Fruit fly (Drosophila melanogaster): ENCODE measurements around the gene ppk24.

The ppk24 gene

DNA sequence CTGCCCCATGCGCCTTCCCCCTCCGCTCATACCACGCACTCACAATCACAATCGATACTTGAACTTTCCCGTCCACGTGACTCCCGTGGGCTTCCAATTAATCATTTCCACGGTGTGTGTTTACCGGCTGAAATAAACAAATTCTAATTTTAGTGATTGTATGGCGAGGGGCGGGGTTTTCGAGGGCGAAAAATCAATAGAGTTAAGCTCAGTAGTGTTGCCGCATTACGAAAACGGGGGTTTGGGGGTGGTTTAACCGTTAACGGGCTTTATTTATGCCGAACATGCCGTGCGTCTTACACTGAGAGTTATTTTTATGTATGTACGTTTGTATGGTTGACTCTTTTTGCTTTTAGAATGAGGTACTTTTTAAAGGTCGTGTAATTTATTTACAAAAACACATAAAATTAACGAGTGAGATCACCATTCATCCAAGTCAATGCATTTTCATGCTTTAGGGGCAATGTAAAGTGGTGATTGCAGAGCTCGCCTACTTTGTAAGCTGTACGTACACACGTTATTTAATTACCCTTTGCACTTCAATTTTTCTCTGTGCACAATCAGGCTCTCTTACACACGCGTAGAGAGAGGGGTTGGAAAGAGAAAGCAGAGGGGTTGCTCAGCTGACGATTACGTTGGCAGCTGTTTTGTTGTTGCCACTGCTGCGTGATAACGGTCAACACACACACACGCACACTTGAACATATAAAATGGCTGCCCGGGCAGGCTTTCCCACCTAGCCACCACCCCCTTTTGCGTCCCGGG is 43.2 kb upstream of the ppk24 start:
- no peak for TF ChIP-seq CG13204 (GFP tag; optimal IDR thresholded peaks at IDR 0.05)
- no peak for TF ChIP-seq CG4496 (GFP tag; IDR thresholded peaks at IDR 0.05)
- no peak for TF ChIP-seq CG32121 (GFP tag; IDR thresholded peaks at IDR 0.05)
- no peak for TF ChIP-seq Pif1B (GFP tag; optimal IDR thresholded peaks at IDR 0.05)
- TF ChIP-seq CG10348 (GFP tag; IDR thresholded peaks at IDR 0.05) = no peak
- peak; percentile 59 for TF ChIP-seq Pif1A (GFP tag; optimal IDR thresholded peaks at IDR 0.05)
- TF ChIP-seq D1 (tag; optimal IDR thresholded peaks at IDR 0.05) = no peak
- no peak for TF ChIP-seq CG12605 (GFP tag; IDR thresholded peaks at IDR 0.05)
- peak; percentile 54 for TF ChIP-seq CG14655 (GFP tag; optimal IDR thresholded peaks at IDR 0.05)
- TF ChIP-seq gl (tag; optimal IDR thresholded peaks at IDR 0.05) = no peak
- TF ChIP-seq CG17806 (tag; optimal IDR thresholded peaks at IDR 0.05) = peak; percentile 48
- TF ChIP-seq Ets98B (GFP tag; IDR thresholded peaks at IDR 0.05) = no peak
- TF ChIP-seq fd96Ca (GFP tag; IDR thresholded peaks at IDR 0.05) = no peak
- TF ChIP-seq CG34367 (tag; optimal IDR thresholded peaks at IDR 0.05) = peak; percentile 67
- TF ChIP-seq CG8159 (tag; optimal IDR thresholded peaks at IDR 0.05) = peak; percentile 72
- TF ChIP-seq Snoo (tag; optimal IDR thresholded peaks at IDR 0.05) = peak; percentile 60
- TF ChIP-seq rn (GFP tag; IDR thresholded peaks at IDR 0.05) = no peak
- TF ChIP-seq CG8301 (tag; optimal IDR thresholded peaks at IDR 0.05) = peak; percentile 51
- peak; percentile 56 for TF ChIP-seq CG9948 (tag; optimal IDR thresholded peaks at IDR 0.05)
- peak; percentile 62 for TF ChIP-seq CG15710 (tag; optimal IDR thresholded peaks at IDR 0.05)
- TF ChIP-seq EcR (GFP tag; optimal IDR thresholded peaks at IDR 0.05) = no peak

DNA sequence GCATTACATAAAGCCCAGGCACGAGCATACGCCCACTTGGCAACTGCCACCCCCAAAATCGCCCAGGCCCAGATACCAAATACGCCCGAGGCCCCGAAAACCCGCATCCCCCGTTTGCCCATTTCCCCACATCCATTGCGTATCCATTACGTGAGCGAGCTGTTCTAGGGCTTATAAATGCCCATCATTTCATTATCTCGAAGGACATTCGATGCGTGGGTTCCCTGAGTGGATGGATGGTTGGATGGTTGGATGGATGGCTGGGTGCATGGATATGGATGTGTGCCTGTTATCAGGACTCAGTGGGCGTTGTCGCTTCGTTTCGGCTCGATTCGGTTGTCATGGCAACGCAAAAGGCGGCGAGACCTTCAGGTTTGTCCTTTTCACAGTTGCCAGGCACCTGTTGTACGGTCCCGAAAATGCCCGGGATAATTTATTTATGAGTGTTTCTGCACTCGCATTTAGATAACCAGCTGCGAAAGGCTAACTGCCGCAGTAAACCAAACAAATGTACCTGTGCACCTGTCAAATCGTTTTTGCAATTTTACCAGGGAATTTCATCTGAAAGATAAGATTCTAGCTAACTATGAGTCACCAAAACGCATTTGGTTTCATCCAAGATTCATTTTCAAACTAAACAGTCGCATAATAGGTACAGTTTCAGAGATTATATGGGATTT is 42.5 kb upstream of the ppk24 start:
- no peak for TF ChIP-seq CG32121 (GFP tag; IDR thresholded peaks at IDR 0.05)
- no peak for TF ChIP-seq CG8159 (tag; optimal IDR thresholded peaks at IDR 0.05)
- no peak for TF ChIP-seq CG9948 (tag; optimal IDR thresholded peaks at IDR 0.05)
- TF ChIP-seq CG17806 (tag; optimal IDR thresholded peaks at IDR 0.05) = no peak
- no peak for TF ChIP-seq CG8301 (tag; optimal IDR thresholded peaks at IDR 0.05)
- TF ChIP-seq gl (tag; optimal IDR thresholded peaks at IDR 0.05) = no peak
- no peak for TF ChIP-seq Ets98B (GFP tag; IDR thresholded peaks at IDR 0.05)
- no peak for TF ChIP-seq CG12605 (GFP tag; IDR thresholded peaks at IDR 0.05)
- TF ChIP-seq D1 (tag; optimal IDR thresholded peaks at IDR 0.05) = no peak
- TF ChIP-seq CG15710 (tag; optimal IDR thresholded peaks at IDR 0.05) = no peak
- no peak for TF ChIP-seq CG34367 (tag; optimal IDR thresholded peaks at IDR 0.05)
- no peak for TF ChIP-seq EcR (GFP tag; optimal IDR thresholded peaks at IDR 0.05)
- no peak for TF ChIP-seq CG4496 (GFP tag; IDR thresholded peaks at IDR 0.05)
- TF ChIP-seq CG10348 (GFP tag; IDR thresholded peaks at IDR 0.05) = no peak
- no peak for TF ChIP-seq Pif1A (GFP tag; optimal IDR thresholded peaks at IDR 0.05)
- no peak for TF ChIP-seq Pif1B (GFP tag; optimal IDR thresholded peaks at IDR 0.05)
- no peak for TF ChIP-seq Snoo (tag; optimal IDR thresholded peaks at IDR 0.05)
- TF ChIP-seq fd96Ca (GFP tag; IDR thresholded peaks at IDR 0.05) = no peak

DNA sequence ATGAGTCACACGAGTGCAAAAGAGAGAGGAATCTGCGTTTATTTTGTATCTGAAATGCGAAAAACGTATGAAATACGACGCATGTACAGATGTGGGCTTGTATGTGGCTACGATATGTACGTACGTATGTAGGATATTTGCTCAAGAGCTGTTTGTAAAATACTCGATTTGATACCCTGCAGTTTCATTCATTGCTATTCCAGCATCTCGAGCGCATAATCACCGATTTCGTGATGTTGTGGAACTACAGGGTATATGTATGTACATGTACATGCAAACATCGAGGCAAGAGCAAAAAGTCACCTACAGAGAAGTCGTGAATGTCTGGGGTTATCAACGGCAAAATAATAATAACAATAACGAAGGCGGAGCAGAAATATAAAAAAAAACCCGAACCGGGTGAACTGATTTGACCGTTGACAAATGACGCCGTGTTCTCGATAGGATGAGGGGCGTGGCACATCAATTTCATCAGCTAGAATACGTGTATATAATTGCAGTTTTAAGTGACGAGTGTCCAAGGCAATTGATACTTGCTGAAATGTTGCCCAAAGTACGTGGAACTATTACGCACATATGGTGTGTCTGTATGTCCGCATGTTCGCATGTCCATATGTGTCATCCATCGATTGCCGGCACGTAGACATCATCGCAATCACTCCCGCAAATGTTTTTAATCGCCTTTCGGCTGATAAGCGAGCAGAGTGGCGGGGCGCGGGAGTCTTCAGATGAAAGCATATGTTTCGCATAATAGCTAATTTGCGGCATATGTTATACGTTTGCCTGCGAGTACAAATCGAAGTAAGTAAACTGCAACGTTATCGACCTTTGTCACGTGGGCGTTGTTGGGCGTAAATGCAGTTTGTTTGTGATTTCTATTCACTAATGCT is 41.3 kb upstream of the ppk24 start:
- TF ChIP-seq CG9948 (tag; optimal IDR thresholded peaks at IDR 0.05) (no peak), EcR (GFP tag; optimal IDR thresholded peaks at IDR 0.05) (peak; percentile 49)

DNA sequence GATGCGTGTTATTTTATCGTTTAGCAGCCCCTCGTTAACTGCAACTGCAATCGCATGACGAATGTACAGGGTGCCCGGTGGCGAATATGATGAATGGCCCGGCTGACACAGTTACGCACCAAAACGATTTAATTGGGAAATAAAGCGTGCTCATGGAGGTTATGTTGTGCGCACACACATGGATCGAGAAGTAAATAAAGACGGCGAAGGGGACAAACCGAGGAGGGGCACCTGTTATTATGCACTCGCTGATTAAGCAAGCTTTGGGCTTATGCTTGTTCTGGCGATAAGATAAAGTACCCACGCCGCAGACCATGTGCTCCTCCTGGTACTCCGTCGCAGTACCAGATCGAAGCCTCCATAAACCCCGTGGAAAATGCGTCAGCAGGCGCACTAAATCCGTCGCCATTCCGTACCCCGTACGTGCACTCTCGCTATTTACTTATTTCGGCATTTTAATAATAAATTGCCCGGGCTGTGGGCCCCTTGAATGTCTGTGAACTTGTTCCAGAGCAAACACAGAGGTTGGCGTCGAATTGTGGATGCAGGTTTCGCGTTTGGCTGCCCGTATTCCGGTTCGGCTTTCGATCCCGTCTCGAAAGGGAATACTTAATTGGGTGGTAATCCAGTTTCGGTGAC is 40.4 kb upstream of the ppk24 start:
- TF ChIP-seq CG14655 (GFP tag; optimal IDR thresholded peaks at IDR 0.05) = no peak
- TF ChIP-seq fd96Ca (GFP tag; IDR thresholded peaks at IDR 0.05) = peak; percentile 81
- TF ChIP-seq CG32121 (GFP tag; IDR thresholded peaks at IDR 0.05) = 0 out of 2 replicates have a peak, but pooled peaks have one; percentile 18
- peak; percentile 43 for TF ChIP-seq Pif1B (GFP tag; optimal IDR thresholded peaks at IDR 0.05)
- TF ChIP-seq D1 (tag; optimal IDR thresholded peaks at IDR 0.05) = no peak
- TF ChIP-seq CG12605 (GFP tag; IDR thresholded peaks at IDR 0.05) = peak; percentile 32; the same call in 1 of the 2 replicates
- peak; percentile 82 for TF ChIP-seq CG4496 (GFP tag; IDR thresholded peaks at IDR 0.05)
- TF ChIP-seq Ets98B (GFP tag; IDR thresholded peaks at IDR 0.05) = peak; percentile 69
- 0 out of 2 replicates have a peak, but pooled peaks have one; percentile 14 for TF ChIP-seq rn (GFP tag; IDR thresholded peaks at IDR 0.05)
- TF ChIP-seq EcR (GFP tag; optimal IDR thresholded peaks at IDR 0.05) = no peak

DNA sequence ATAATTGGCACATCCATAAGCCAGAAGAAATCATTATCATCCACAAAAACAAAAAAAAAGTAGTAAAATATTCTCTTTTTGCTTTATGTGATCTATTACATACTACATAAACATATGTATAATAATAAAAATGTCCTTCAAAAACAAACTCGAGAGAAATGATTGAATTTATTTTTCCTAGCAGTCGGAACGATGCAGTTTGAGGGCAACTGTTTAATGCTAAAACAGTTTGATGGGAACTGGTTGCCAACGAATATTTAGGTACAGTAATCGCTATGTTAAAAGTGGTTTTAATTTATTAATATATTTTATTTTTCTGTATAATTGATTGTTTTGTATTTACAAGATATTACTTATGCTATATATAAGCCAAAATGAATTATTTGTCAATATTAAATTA is 34.4 kb upstream of the ppk24 start:
- TF ChIP-seq CG12605 (GFP tag; IDR thresholded peaks at IDR 0.05) = no peak
- TF ChIP-seq CG14655 (GFP tag; optimal IDR thresholded peaks at IDR 0.05) = no peak

Measured in whole organism, pupa.